Worm (Caenorhabditis elegans) whole organism, L2 larva: ENCODE results near the gene srv-29.

Source experiments
- C34F6.9 ChIP-seq: fragments of 150-350 bp; optimal IDR thresholded peaks from 2 replicates; lab custom pipeline; 2014; ENCODE audit warnings: missing biosample characterization, missing genetic modification characterization
- F13H6.1 ChIP-seq: sonication (generic microtip); optimal IDR thresholded peaks from 2 replicates; lab custom pipeline; 2016; ENCODE audit warnings: missing genetic modification characterization, missing compliant biosample characterization
- R02D3.7 ChIP-seq: fragments of 150-350 bp; optimal IDR thresholded peaks from 2 replicates; lab custom pipeline; 2014; ENCODE audit warnings: missing biosample characterization, missing genetic modification characterization
- ZK546.5 ChIP-seq: sonication (generic microtip); optimal IDR thresholded peaks from 2 replicates; lab custom pipeline; 2017; ENCODE audit warnings: missing biosample characterization, missing genetic modification characterization
- alr-1 ChIP-seq: fragments of 150-350 bp; optimal IDR thresholded peaks from 2 replicates; lab custom pipeline; 2014; ENCODE audit warnings: missing biosample characterization, missing genetic modification characterization
- aly-2 ChIP-seq: fragments of 150-350 bp; optimal IDR thresholded peaks from 2 replicates; lab custom pipeline; 2014; ENCODE audit warnings: missing biosample characterization, missing genetic modification characterization
- blmp-1 ChIP-seq: sonication (generic microtip); optimal IDR thresholded peaks from 2 replicates; lab custom pipeline; 2017; ENCODE audit warnings: missing genetic modification characterization, mild to moderate bottlenecking, missing compliant biosample characterization, antibody characterized with exemption, moderate library complexity; ENCODE audit not compliant: insufficient read depth
- ceh-82 ChIP-seq: fragments of 150-350 bp; optimal IDR thresholded peaks from 2 replicates; lab custom pipeline; 2014; ENCODE audit warnings: missing biosample characterization, missing genetic modification characterization
- crh-2 ChIP-seq: sonication (generic microtip); optimal IDR thresholded peaks from 2 replicates; lab custom pipeline; 2017; ENCODE audit warnings: missing biosample characterization, missing genetic modification characterization
- dmd-4 ChIP-seq: sonication (generic microtip); optimal IDR thresholded peaks from 2 replicates; lab custom pipeline; 2017; ENCODE audit warnings: missing biosample characterization, missing genetic modification characterization
- egl-27 ChIP-seq: sonication (generic microtip); optimal IDR thresholded peaks from 3 replicates; lab custom pipeline; 2017; ENCODE audit warnings: missing biosample characterization, missing genetic modification reagents, missing genetic modification characterization
- elt-1 ChIP-seq: fragments of 150-350 bp; optimal IDR thresholded peaks from 2 replicates; lab custom pipeline; 2014; ENCODE audit warnings: missing biosample characterization, missing genetic modification characterization
- elt-3 ChIP-seq: sonication (generic microtip); optimal IDR thresholded peaks from 2 replicates; lab custom pipeline; 2017; ENCODE audit warnings: missing biosample characterization, missing genetic modification characterization
- fos-1 ChIP-seq: fragments of 150-350 bp; optimal IDR thresholded peaks from 2 replicates; lab custom pipeline; 2014; ENCODE audit warnings: missing biosample characterization, missing genetic modification characterization
- gmeb-1 ChIP-seq: fragments of 150-350 bp; optimal IDR thresholded peaks from 2 replicates; lab custom pipeline; 2014; ENCODE audit warnings: missing biosample characterization, missing genetic modification characterization
- lin-11 ChIP-seq: fragments of 150-350 bp; sonication (generic microtip); optimal IDR thresholded peaks from 2 replicates; lab custom pipeline; 2014; ENCODE audit warnings: missing biosample characterization, missing genetic modification characterization, inconsistent platforms, mixed read lengths
- lin-39 ChIP-seq: fragments of 150-350 bp; optimal IDR thresholded peaks from 2 replicates; lab custom pipeline; 2014; ENCODE audit warnings: missing biosample characterization, missing genetic modification reagents, missing genetic modification characterization
- lsy-2 ChIP-seq, 2 experiments: fragments of 150-350 bp in 1 of 2; sonication (generic microtip) in 1 of 2; optimal IDR thresholded peaks; 2 replicates each; lab custom pipeline; 2014 to 2017; ENCODE audit warnings: missing biosample characterization in 2 of 2, missing genetic modification characterization in 2 of 2
- mbf-1 ChIP-seq: sonication (generic microtip); optimal IDR thresholded peaks from 2 replicates; lab custom pipeline; 2017; ENCODE audit warnings: missing biosample characterization, missing genetic modification characterization
- mdl-1 ChIP-seq, 2 experiments: fragments of 150-350 bp in 1 of 2; sonication (generic microtip) in 1 of 2; optimal IDR thresholded peaks; 2 replicates each; lab custom pipeline; 2017; ENCODE audit warnings: missing biosample characterization in 2 of 2, missing genetic modification characterization in 2 of 2
- nhr-11 ChIP-seq: fragments of 150-350 bp; optimal IDR thresholded peaks from 2 replicates; lab custom pipeline; 2014; ENCODE audit warnings: missing biosample characterization, missing genetic modification characterization
- nhr-12 ChIP-seq: fragments of 150-350 bp; optimal IDR thresholded peaks from 2 replicates; lab custom pipeline; 2014; ENCODE audit warnings: missing biosample characterization, missing genetic modification characterization
- nhr-129 ChIP-seq: fragments of 150-350 bp; optimal IDR thresholded peaks from 2 replicates; lab custom pipeline; 2014; ENCODE audit warnings: missing biosample characterization, missing genetic modification characterization
- nhr-21 ChIP-seq: fragments of 150-350 bp; optimal IDR thresholded peaks from 2 replicates; lab custom pipeline; 2014; ENCODE audit warnings: missing biosample characterization, missing genetic modification characterization
- nhr-23 ChIP-seq: fragments of 150-350 bp; optimal IDR thresholded peaks from 2 replicates; lab custom pipeline; 2014; ENCODE audit warnings: missing biosample characterization, missing genetic modification reagents, missing genetic modification characterization
- nhr-237 ChIP-seq: fragments of 150-350 bp; optimal IDR thresholded peaks from 2 replicates; lab custom pipeline; 2014; ENCODE audit warnings: missing biosample characterization, missing genetic modification characterization
- nhr-25 ChIP-seq: fragments of 150-350 bp; sonication (generic microtip); optimal IDR thresholded peaks from 3 replicates; lab custom pipeline; 2014; ENCODE audit warnings: missing biosample characterization, missing genetic modification characterization
- nhr-6 ChIP-seq: fragments of 150-350 bp; optimal IDR thresholded peaks from 2 replicates; lab custom pipeline; 2014; ENCODE audit warnings: missing biosample characterization, missing genetic modification characterization
- nhr-77 ChIP-seq: fragments of 150-350 bp; optimal IDR thresholded peaks from 2 replicates; lab custom pipeline; 2014; ENCODE audit warnings: missing biosample characterization, missing genetic modification characterization
- peb-1 ChIP-seq: fragments of 150-350 bp; optimal IDR thresholded peaks from 2 replicates; lab custom pipeline; 2014; ENCODE audit warnings: missing biosample characterization, missing genetic modification characterization
- sem-4 ChIP-seq: fragments of 150-350 bp; optimal IDR thresholded peaks from 2 replicates; lab custom pipeline; 2014; ENCODE audit warnings: missing biosample characterization, missing genetic modification reagents, missing genetic modification characterization
- skn-1 ChIP-seq: sonication (generic microtip); optimal IDR thresholded peaks from 2 replicates; lab custom pipeline; 2017; ENCODE audit warnings: missing biosample characterization, missing genetic modification characterization
- sma-3 ChIP-seq: sonication (generic microtip); optimal IDR thresholded peaks from 2 replicates; lab custom pipeline; 2016; ENCODE audit warnings: missing genetic modification reagents, missing genetic modification characterization, missing compliant biosample characterization
- sma-9 ChIP-seq, 2 experiments: fragments of 150-350 bp in 1 of 2; sonication (generic microtip) in 1 of 2; optimal IDR thresholded peaks; 2 replicates each; lab custom pipeline; 2014 to 2016; ENCODE audit warnings: missing genetic modification characterization in 2 of 2, mild to moderate bottlenecking in 1 of 2, missing biosample characterization in 1 of 2, missing compliant biosample characterization in 1 of 2, missing genetic modification reagents in 1 of 2, moderate library complexity in 1 of 2
- snpc-4 ChIP-seq: fragments of 150-350 bp; optimal IDR thresholded peaks from 2 replicates; lab custom pipeline; 2014; ENCODE audit warnings: missing biosample characterization, missing genetic modification characterization
- unc-39 ChIP-seq: fragments of 150-350 bp; optimal IDR thresholded peaks from 2 replicates; lab custom pipeline; 2014; ENCODE audit warnings: missing biosample characterization, missing genetic modification characterization
- unc-62 ChIP-seq: fragments of 150-350 bp; optimal IDR thresholded peaks from 2 replicates; lab custom pipeline; 2014; ENCODE audit warnings: missing biosample characterization, missing genetic modification reagents, missing genetic modification characterization
- zag-1 ChIP-seq: fragments of 150-350 bp; optimal IDR thresholded peaks from 2 replicates; lab custom pipeline; 2014; ENCODE audit warnings: missing biosample characterization, missing genetic modification characterization

The srv-29 gene

ce11 chrIV:6266499-6266898, at the start of gene srv-29:
Gene srv-29 (minus strand): TSS chrIV:6266599.
- no peak for TF ChIP-seq nhr-23

- no peak for TF ChIP-seq gmeb-1 (tag; lab: Kevin White, UChicago)
- TF ChIP-seq egl-27 (tag; lab: Kevin White, UChicago): no peak
- TF ChIP-seq mbf-1 (tag; lab: Kevin White, UChicago): no peak
- TF ChIP-seq nhr-25: no peak
- TF ChIP-seq nhr-21 (tag; lab: Kevin White, UChicago): no peak
- TF ChIP-seq sem-4: no peak
- TF ChIP-seq sma-3: no peak
- no peak for TF ChIP-seq zag-1 (tag; lab: Kevin White, UChicago)
- TF ChIP-seq blmp-1 (tag; lab: Kevin White, UChicago): no peak
- no peak for TF ChIP-seq crh-2 (tag; lab: Kevin White, UChicago)
- no peak for TF ChIP-seq fos-1 (tag; lab: Kevin White, UChicago)
- TF ChIP-seq unc-39 (tag; lab: Kevin White, UChicago): no peak
- no peak for TF ChIP-seq snpc-4 (tag; lab: Kevin White, UChicago)
- no peak for TF ChIP-seq R02D3.7 (tag; lab: Kevin White, UChicago)
- TF ChIP-seq dmd-4 (tag; lab: Kevin White, UChicago): no peak
These were observed 41.0 kb upstream of the srv-29 start, which contains the start of gene csp-2 for ce11 chrIV:6307439-6307838. Gene csp-2 (plus strand): TSS chrIV:6307739.

ce11 chrIV:6303642-6304041, 37.2 kb upstream of the srv-29 start, which contains the start of gene srv-25:
Gene srv-25 (minus strand): TSS chrIV:6303742.
- TF ChIP-seq skn-1: no peak
- no peak for TF ChIP-seq nhr-77 (tag; lab: Kevin White, UChicago)
- no peak for TF ChIP-seq lin-39 (tag; lab: Kevin White, UChicago)
- TF ChIP-seq lsy-2 (tag; optimal IDR thresholded peaks at IDR 0.05; lab: Kevin White, UChicago): no peak

ce11 chrIV:6301764-6302163, 35.4 kb upstream of the srv-29 start, which contains the start of gene srv-26:
Gene srv-26 (minus strand): TSS chrIV:6301864.
- TF ChIP-seq nhr-237 (tag; lab: Kevin White, UChicago) (no peak), elt-1 (tag; lab: Kevin White, UChicago) (no peak), nhr-6 (tag; lab: Kevin White, UChicago) (no peak), aly-2 (tag; lab: Kevin White, UChicago) (no peak), C34F6.9 (tag; lab: Kevin White, UChicago) (no peak), alr-1 (tag; lab: Kevin White, UChicago) (no peak), crh-2 (tag; lab: Kevin White, UChicago) (no peak), nhr-12 (tag; lab: Kevin White, UChicago) (no peak)

ce11 chrIV:6299523-6299922, 33.1 kb upstream of the srv-29 start:
- TF ChIP-seq ceh-82 (tag; lab: Kevin White, UChicago) (no peak), nhr-23 (no peak), sma-9 (GFP tag; optimal IDR thresholded peaks at IDR 0.05; lab: Kevin White, UChicago) (no peak), sma-9 (tag; optimal IDR thresholded peaks at IDR 0.05; lab: Kevin White, UChicago) (no peak), F13H6.1 (no peak), fos-1 (tag; lab: Kevin White, UChicago) (no peak), unc-39 (tag; lab: Kevin White, UChicago) (no peak), elt-3 (tag; lab: Kevin White, UChicago) (no peak), ZK546.5 (tag; lab: Kevin White, UChicago) (no peak), nhr-11 (tag; lab: Kevin White, UChicago) (no peak), lin-11 (tag; lab: Kevin White, UChicago) (no peak)

- TF ChIP-seq fos-1 (tag; lab: Kevin White, UChicago) (no peak), crh-2 (tag; lab: Kevin White, UChicago) (no peak), unc-62 (GFP tag; lab: Kevin White, UChicago) (no peak), egl-27 (tag; lab: Kevin White, UChicago) (no peak), nhr-129 (no peak), F13H6.1 (no peak), sma-9 (GFP tag; optimal IDR thresholded peaks at IDR 0.05; lab: Kevin White, UChicago) (no peak), sma-9 (tag; optimal IDR thresholded peaks at IDR 0.05; lab: Kevin White, UChicago) (no peak), nhr-23 (no peak), nhr-237 (tag; lab: Kevin White, UChicago) (no peak), mdl-1 (tag; optimal IDR thresholded peaks at IDR 0.05; lab: Kevin White, UChicago) (no peak), peb-1 (tag; lab: Kevin White, UChicago) (no peak), aly-2 (tag; lab: Kevin White, UChicago) (no peak), nhr-25 (no peak), unc-39 (tag; lab: Kevin White, UChicago) (no peak)
These were observed 31.9 kb upstream of the srv-29 start, which contains the start of gene srv-27 for ce11 chrIV:6298253-6298652. Gene srv-27 (minus strand): TSS chrIV:6298353.
